Fruit fly (Drosophila melanogaster) whole organism, embryonic: ENCODE measurements around the gene CG4301.

Experiments
- ATbp ChIP-seq: fragments of 200-800 bp; sonication (Bioruptor generic); optimal IDR thresholded peaks from 2 replicates; lab custom pipeline; 2017; ENCODE audit warnings: missing biosample characterization, mild to moderate bottlenecking, missing genetic modification characterization, missing genetic modification reagents
- Awh ChIP-seq: fragments of 200-800 bp; sonication (Bioruptor generic); IDR thresholded peaks from 2 replicates; pipeline ENCODE4, ENCODE4 v1.3.6; 2022; ENCODE audit warnings: missing biosample characterization, missing genetic modification characterization
- BEAF-32 ChIP-seq: fragments of 200-800 bp; sonication (Bioruptor generic); optimal IDR thresholded peaks from 3 replicates; lab custom pipeline; 2017; ENCODE audit warnings: missing biosample characterization, missing genetic modification characterization, mild to moderate bottlenecking, moderate library complexity, missing genetic modification reagents
- C15 ChIP-seq: fragments of 200-800 bp; sonication (Bioruptor generic); IDR thresholded peaks from 3 replicates; pipeline ENCODE4 v1.3.6; 2022; ENCODE audit warnings: missing biosample characterization, missing genetic modification characterization
- CG10147 ChIP-seq: fragments of 200-800 bp; sonication (Bioruptor generic); optimal IDR thresholded peaks from 2 replicates; lab custom pipeline; 2019; ENCODE audit warnings: missing biosample characterization, mild to moderate bottlenecking, missing genetic modification characterization, moderate library complexity
- CG10543 ChIP-seq: fragments of 200-800 bp; sonication (Bioruptor generic); optimal IDR thresholded peaks from 3 replicates; lab custom pipeline; 2017; ENCODE audit warnings: missing biosample characterization, mild to moderate bottlenecking, missing genetic modification characterization, moderate library complexity
- CG11085 ChIP-seq: fragments of 200-800 bp; sonication (Bioruptor generic); IDR thresholded peaks from 2 replicates; pipeline ENCODE4 v1.3.6; 2022; ENCODE audit warnings: missing biosample characterization, missing genetic modification characterization
- CG13123 ChIP-seq: fragments of 200-800 bp; sonication (Bioruptor generic); optimal IDR thresholded peaks from 2 replicates; lab custom pipeline; 2016; ENCODE audit warnings: missing biosample characterization, missing genetic modification characterization
- CG15269 ChIP-seq: fragments of 200-800 bp; sonication (Bioruptor generic); optimal IDR thresholded peaks from 2 replicates; lab custom pipeline; 2018; ENCODE audit warnings: missing biosample characterization, mild to moderate bottlenecking, missing genetic modification characterization, moderate library complexity
- CG15696 ChIP-seq: fragments of 200-800 bp; sonication (Bioruptor generic); optimal IDR thresholded peaks from 2 replicates; lab custom pipeline; 2019; ENCODE audit warnings: missing biosample characterization, mild to moderate bottlenecking, missing genetic modification characterization, moderate library complexity
- CG17385 ChIP-seq: fragments of 200-800 bp; sonication (Bioruptor generic); optimal IDR thresholded peaks from 3 replicates; lab custom pipeline; 2018; ENCODE audit warnings: missing biosample characterization, mild to moderate bottlenecking, missing genetic modification characterization
- CG1832 ChIP-seq: fragments of 200-800 bp; sonication (Bioruptor generic); optimal IDR thresholded peaks from 2 replicates; lab custom pipeline; 2017; ENCODE audit warnings: missing biosample characterization, mild to moderate bottlenecking, missing genetic modification characterization, inconsistent platforms
- CG2199 ChIP-seq: fragments of 200-800 bp; sonication (Bioruptor generic); IDR thresholded peaks from 3 replicates; pipeline ENCODE4 v1.3.6; 2022; ENCODE audit warnings: missing biosample characterization, missing genetic modification characterization
- CG2712 ChIP-seq: fragments of 200-800 bp; optimal IDR thresholded peaks from 3 replicates; lab custom pipeline; 2019; ENCODE audit warnings: missing biosample characterization, mild to moderate bottlenecking, missing genetic modification characterization, moderate library complexity
- CG31441 ChIP-seq: fragments of 200-800 bp; sonication (Bioruptor generic); IDR thresholded peaks from 2 replicates; pipeline ENCODE4 v1.3.6; 2022; ENCODE audit warnings: missing biosample characterization, missing genetic modification characterization
- CG32532 ChIP-seq: fragments of 200-800 bp; sonication (Bioruptor generic); IDR thresholded peaks from 2 replicates; pipeline ENCODE4 v1.3.6; 2022; ENCODE audit warnings: missing biosample characterization, missing genetic modification characterization
- CG33557 ChIP-seq: fragments of 200-800 bp; sonication (Bioruptor generic); optimal IDR thresholded peaks from 2 replicates; lab custom pipeline; 2019; ENCODE audit warnings: missing biosample characterization, mild to moderate bottlenecking, missing genetic modification characterization, moderate library complexity
- CG6175 ChIP-seq: fragments of 200-800 bp; sonication (Bioruptor generic); IDR thresholded peaks from 3 replicates; pipeline ENCODE4 v1.3.6; 2022; ENCODE audit warnings: missing biosample characterization, missing genetic modification characterization
- CG6254 ChIP-seq: fragments of 200-800 bp; sonication (Bioruptor generic); optimal IDR thresholded peaks from 3 replicates; lab custom pipeline; 2017; ENCODE audit warnings: mild to moderate bottlenecking, missing biosample characterization, missing genetic modification reagents, missing genetic modification characterization
- CG6272 ChIP-seq: fragments of 200-800 bp; sonication (Bioruptor generic); IDR thresholded peaks from 2 replicates; pipeline ENCODE4 v1.3.6; 2022; ENCODE audit warnings: missing biosample characterization, missing genetic modification characterization
- CG6683 ChIP-seq: fragments of 200-800 bp; sonication (Bioruptor generic); optimal IDR thresholded peaks from 2 replicates; lab custom pipeline; 2017; ENCODE audit warnings: missing biosample characterization, mild to moderate bottlenecking, missing genetic modification characterization, missing genetic modification reagents
- CG7271 ChIP-seq: fragments of 200-800 bp; sonication (Bioruptor generic); optimal IDR thresholded peaks from 2 replicates; lab custom pipeline; 2018; ENCODE audit warnings: missing biosample characterization, mild to moderate bottlenecking, missing genetic modification characterization, moderate library complexity
- CG7357 ChIP-seq: fragments of 200-800 bp; sonication (Bioruptor generic); IDR thresholded peaks from 3 replicates; pipeline ENCODE4 v1.3.6; 2022; ENCODE audit warnings: missing biosample characterization, missing genetic modification characterization
- CG8765 ChIP-seq: fragments of 200-800 bp; sonication (Bioruptor generic); IDR thresholded peaks from 2 replicates; pipeline ENCODE4 v1.3.6; 2022; ENCODE audit warnings: missing biosample characterization, missing genetic modification characterization
- CG9797 ChIP-seq: fragments of 200-800 bp; sonication (Bioruptor generic); optimal IDR thresholded peaks from 3 replicates; lab custom pipeline; 2018; ENCODE audit warnings: missing biosample characterization, mild to moderate bottlenecking, missing genetic modification characterization
- CTCF ChIP-seq: fragments of 200-800 bp; sonication (Bioruptor generic); optimal IDR thresholded peaks from 2 replicates; lab custom pipeline; 2017; ENCODE audit warnings: missing biosample characterization, mild to moderate bottlenecking, missing genetic modification characterization, moderate library complexity
- CoRest ChIP-seq: fragments of 200-800 bp; sonication (Bioruptor generic); optimal IDR thresholded peaks from 3 replicates; lab custom pipeline; 2018; ENCODE audit warnings: missing biosample characterization, mild to moderate bottlenecking, missing genetic modification characterization, moderate library complexity
- D ChIP-seq, 2 experiments: fragments of 200-800 bp in 1 of 2; fragments of >200 bp in 1 of 2; sonication (Bioruptor generic) in 1 of 2; optimal IDR thresholded peaks; 2 replicates in 1 of 2; 3 replicates in 1 of 2; lab custom pipeline; 2017; ENCODE audit warnings: mild to moderate bottlenecking in 1 of 2, missing biosample characterization in 1 of 2, missing genetic modification characterization in 1 of 2, missing genetic modification reagents in 1 of 2
- Dfd ChIP-seq, 2 experiments: fragments of >200 bp; optimal IDR thresholded peaks; 2 replicates each; lab custom pipeline; 2017; ENCODE audit warnings: missing biosample characterization in 2 of 2, missing genetic modification characterization in 2 of 2
- Max ChIP-seq: fragments of 200-800 bp; sonication (Bioruptor generic); optimal IDR thresholded peaks from 2 replicates; lab custom pipeline; 2016; ENCODE audit warnings: missing biosample characterization, mild to moderate bottlenecking, missing genetic modification characterization
- Sox102F ChIP-seq: fragments of 200-800 bp; sonication (Bioruptor generic); optimal IDR thresholded peaks from 2 replicates; lab custom pipeline; 2018; ENCODE audit warnings: missing biosample characterization, mild to moderate bottlenecking, missing genetic modification characterization, moderate library complexity
- Vsx1 ChIP-seq: fragments of 200-800 bp; sonication (Bioruptor generic); optimal IDR thresholded peaks from 2 replicates; lab custom pipeline; 2017; ENCODE audit warnings: missing biosample characterization, mild to moderate bottlenecking, missing genetic modification characterization, missing genetic modification reagents
- ab ChIP-seq: fragments of 200-800 bp; sonication (Bioruptor generic); optimal IDR thresholded peaks from 2 replicates; lab custom pipeline; 2016; ENCODE audit warnings: missing biosample characterization, missing genetic modification characterization
- al ChIP-seq: fragments of 200-800 bp; sonication (Bioruptor generic); IDR thresholded peaks from 2 replicates; pipeline ENCODE4 v1.3.6; 2022; ENCODE audit warnings: missing biosample characterization, missing genetic modification characterization
- cg ChIP-seq: fragments of 200-800 bp; sonication (Bioruptor generic); optimal IDR thresholded peaks from 3 replicates; lab custom pipeline; 2019; ENCODE audit warnings: missing biosample characterization, mild to moderate bottlenecking, missing genetic modification characterization, moderate library complexity
- crc ChIP-seq: fragments of 200-800 bp; sonication (Bioruptor generic); optimal IDR thresholded peaks from 2 replicates; lab custom pipeline; 2016; ENCODE audit warnings: missing biosample characterization, missing genetic modification characterization
- da ChIP-seq: fragments of 200-800 bp; sonication (Bioruptor generic); optimal IDR thresholded peaks from 2 replicates; lab custom pipeline; 2016; ENCODE audit warnings: missing biosample characterization, missing genetic modification characterization
- exex ChIP-seq: fragments of 200-800 bp; sonication (Bioruptor generic); optimal IDR thresholded peaks from 4 replicates; lab custom pipeline; 2018; ENCODE audit warnings: missing biosample characterization, mild to moderate bottlenecking, missing genetic modification characterization, moderate library complexity
- gcm ChIP-seq: fragments of 200-800 bp; sonication (Bioruptor generic); optimal IDR thresholded peaks from 2 replicates; lab custom pipeline; 2019; ENCODE audit warnings: missing biosample characterization, mild to moderate bottlenecking, missing genetic modification characterization, moderate library complexity
- gsb ChIP-seq: fragments of 200-800 bp; sonication (Bioruptor generic); IDR thresholded peaks from 2 replicates; pipeline ENCODE4 v1.3.6; 2022; ENCODE audit warnings: missing biosample characterization, missing genetic modification characterization
- h ChIP-seq: fragments of >200 bp; optimal IDR thresholded peaks from 2 replicates; lab custom pipeline; 2017
- kah ChIP-seq: fragments of 200-800 bp; sonication (Bioruptor generic); optimal IDR thresholded peaks from 2 replicates; lab custom pipeline; 2018; ENCODE audit warnings: missing biosample characterization, mild to moderate bottlenecking, missing genetic modification characterization
- org-1 ChIP-seq: fragments of 200-800 bp; sonication (Bioruptor generic); optimal IDR thresholded peaks from 2 replicates; lab custom pipeline; 2017; ENCODE audit warnings: missing biosample characterization, missing genetic modification characterization
- pita ChIP-seq: fragments of 200-800 bp; sonication (Bioruptor generic); optimal IDR thresholded peaks from 2 replicates; lab custom pipeline; 2017; ENCODE audit warnings: missing biosample characterization, mild to moderate bottlenecking, missing genetic modification characterization
- pum ChIP-seq: fragments of 200-800 bp; sonication (Bioruptor generic); optimal IDR thresholded peaks from 2 replicates; lab custom pipeline; 2016; ENCODE audit warnings: missing biosample characterization, missing genetic modification characterization
- ro ChIP-seq: fragments of 200-800 bp; sonication (Bioruptor generic); IDR thresholded peaks from 2 replicates; pipeline ENCODE4 v1.3.6; 2022; ENCODE audit warnings: missing biosample characterization, missing genetic modification characterization
- sima ChIP-seq: fragments of 200-800 bp; sonication (Bioruptor generic); optimal IDR thresholded peaks from 2 replicates; lab custom pipeline; 2016; ENCODE audit warnings: missing biosample characterization, missing genetic modification characterization
- slp2 ChIP-seq: fragments of 200-800 bp; sonication (Bioruptor generic); optimal IDR thresholded peaks from 2 replicates; lab custom pipeline; 2016; ENCODE audit warnings: missing biosample characterization, missing genetic modification characterization
- ssp ChIP-seq: fragments of 200-800 bp; sonication (Bioruptor generic); IDR thresholded peaks from 2 replicates; pipeline ENCODE4 v1.3.6; 2022; ENCODE audit warnings: missing biosample characterization, missing genetic modification characterization
- zen ChIP-seq: fragments of 200-800 bp; sonication (Bioruptor generic); optimal IDR thresholded peaks from 3 replicates; lab custom pipeline; 2018; ENCODE audit warnings: missing biosample characterization, mild to moderate bottlenecking, missing genetic modification characterization, moderate library complexity

CG4301 gene

dm6 chrX:16414451-16415368, 9.4 kb downstream of the CG4301 start, which contains the start of gene Traf-like (continued):
- TF ChIP-seq CG33557 (GFP tag; lab: Kevin White, UChicago), result no peak
- TF ChIP-seq al, result no peak
- TF ChIP-seq Max (GFP tag; lab: Kevin White, UChicago), result no peak
- no peak for TF ChIP-seq ab
- no peak for TF ChIP-seq CG7271 (tag; lab: Kevin White, UChicago)
- no peak for TF ChIP-seq gcm (GFP tag; lab: Kevin White, UChicago)
- TF ChIP-seq da, result no peak
- peak; percentile 10 for TF ChIP-seq ATbp (GFP tag; lab: Kevin White, UChicago)
- 0 out of 2 replicates have a peak, but pooled peaks have one; percentile 22 for TF ChIP-seq Awh (GFP tag; lab: Robert Waterston, UW)
- TF ChIP-seq ssp (GFP tag; lab: Robert Waterston, UW), result no peak
- TF ChIP-seq C15 (GFP tag; lab: Robert Waterston, UW), result no peak
- TF ChIP-seq CG9797, result no peak
- TF ChIP-seq CTCF, result no peak
- TF ChIP-seq CG1832 (GFP tag; lab: Kevin White, UChicago), result no peak
- no peak for TF ChIP-seq CG6175 (GFP tag; lab: Robert Waterston, UW)
- TF ChIP-seq CG2199, result no peak
- TF ChIP-seq pita (GFP tag; lab: Kevin White, UChicago), result no peak
- no peak for TF ChIP-seq CG6272 (GFP tag; lab: Robert Waterston, UW)
- no peak for TF ChIP-seq CG10147
- no peak for TF ChIP-seq CG31441
- TF ChIP-seq CG32532, result peak; percentile 37; the same call in 1 of the 2 replicates
- no peak for TF ChIP-seq gsb (GFP tag; lab: Robert Waterston, UW)
- peak; percentile 14 for TF ChIP-seq cg (GFP tag; lab: Kevin White, UChicago)
- TF ChIP-seq sima (GFP tag; lab: Kevin White, UChicago), result no peak
- TF ChIP-seq CG15269 (tag; lab: Kevin White, UChicago), result peak; percentile 23
- no peak for TF ChIP-seq D (optimal IDR thresholded peaks at IDR 0.05; lab: Kevin White, UChicago)
- TF ChIP-seq D (GFP tag; optimal IDR thresholded peaks at IDR 0.05; lab: Kevin White, UChicago), result no peak
- TF ChIP-seq CoRest (tag; lab: Kevin White, UChicago), result peak; percentile 4
- peak; percentile 8 for TF ChIP-seq CG2712
- no peak for TF ChIP-seq CG13123
- TF ChIP-seq kah (GFP tag; lab: Kevin White, UChicago), result no peak
- peak; percentile 64 for TF ChIP-seq exex (tag; lab: Kevin White, UChicago)
- no peak for TF ChIP-seq zen
- TF ChIP-seq CG17385, result peak; percentile 9
- TF ChIP-seq crc (GFP tag; lab: Kevin White, UChicago), result no peak
- TF ChIP-seq CG6254, result no peak
- TF ChIP-seq CG8765 (GFP tag; lab: Robert Waterston, UW), result no peak
- TF ChIP-seq CG11085 (GFP tag; lab: Robert Waterston, UW), result no peak
- TF ChIP-seq ro (GFP tag; lab: Robert Waterston, UW), result no peak
- no peak for TF ChIP-seq CG7357
- TF ChIP-seq Sox102F (GFP tag; lab: Kevin White, UChicago), result peak; percentile 52
- TF ChIP-seq CG10543 (GFP tag; lab: Kevin White, UChicago), result peak; percentile 79
- TF ChIP-seq slp2, result no peak
- TF ChIP-seq Vsx1 (GFP tag; lab: Kevin White, UChicago), result no peak
- TF ChIP-seq pum (GFP tag; lab: Kevin White, UChicago), result no peak
- TF ChIP-seq BEAF-32 (GFP tag; lab: Kevin White, UChicago), result no peak
- TF ChIP-seq CG15696 (tag; lab: Kevin White, UChicago), result no peak
- TF ChIP-seq org-1, result no peak
- no peak for TF ChIP-seq h (lab: Kevin White, UChicago)
- no peak for TF ChIP-seq CG6683 (GFP tag; lab: Kevin White, UChicago)
- TF ChIP-seq Dfd (GFP tag; optimal IDR thresholded peaks at IDR 0.05; lab: Kevin White, UChicago), result no peak
